Fruit fly (Drosophila melanogaster) whole organism, adult: ENCODE data around the gene CG9737.

Experiments used
- CG11617 ChIP-seq: fragments of 200-800 bp; sonication (Bioruptor generic); optimal IDR thresholded peaks from 2 replicates; lab custom pipeline; 2017; ENCODE audit warnings: mild to moderate bottlenecking, missing biosample characterization, missing genetic modification reagents, missing genetic modification characterization
- CG1620 ChIP-seq: fragments of 200-800 bp; sonication (Bioruptor generic); optimal IDR thresholded peaks from 2 replicates; lab custom pipeline; 2016; ENCODE audit warnings: missing biosample characterization, missing genetic modification characterization
- CG7045 ChIP-seq: fragments of 200-800 bp; sonication (Bioruptor generic); optimal IDR thresholded peaks from 2 replicates; lab custom pipeline; 2017; ENCODE audit warnings: missing biosample characterization, mild to moderate bottlenecking, missing genetic modification characterization
- Clk ChIP-seq: fragments of 200-800 bp; sonication (Bioruptor generic); optimal IDR thresholded peaks from 2 replicates; lab custom pipeline; 2017; ENCODE audit warnings: missing biosample characterization, missing genetic modification characterization
- Hr96 ChIP-seq: fragments of 200-800 bp; sonication (Bioruptor generic); optimal IDR thresholded peaks from 2 replicates; lab custom pipeline; 2016; ENCODE audit warnings: missing biosample characterization, missing genetic modification characterization
- Mnt ChIP-seq: fragments of 200-800 bp; sonication (Bioruptor generic); optimal IDR thresholded peaks from 2 replicates; lab custom pipeline; 2016; ENCODE audit warnings: missing biosample characterization, mild to moderate bottlenecking, missing genetic modification characterization
- cnc ChIP-seq, 2 experiments: fragments of >200 bp; optimal IDR thresholded peaks; 2 replicates each; lab custom pipeline; 2017
- kay ChIP-seq: fragments of 200-800 bp; sonication (Bioruptor generic); peaks from one replicate; lab custom pipeline; 2016; ENCODE audit warnings: missing biosample characterization, missing genetic modification characterization, borderline replicate concordance
- tj ChIP-seq: fragments of 200-800 bp; sonication (Bioruptor generic); optimal IDR thresholded peaks from 3 replicates; lab custom pipeline; 2017; ENCODE audit warnings: missing biosample characterization, mild to moderate bottlenecking, missing genetic modification characterization, moderate library complexity
- toe ChIP-seq: fragments of 200-800 bp; sonication (Bioruptor generic); optimal IDR thresholded peaks from 2 replicates; lab custom pipeline; 2016; ENCODE audit warnings: missing biosample characterization, missing genetic modification characterization

DNA sequence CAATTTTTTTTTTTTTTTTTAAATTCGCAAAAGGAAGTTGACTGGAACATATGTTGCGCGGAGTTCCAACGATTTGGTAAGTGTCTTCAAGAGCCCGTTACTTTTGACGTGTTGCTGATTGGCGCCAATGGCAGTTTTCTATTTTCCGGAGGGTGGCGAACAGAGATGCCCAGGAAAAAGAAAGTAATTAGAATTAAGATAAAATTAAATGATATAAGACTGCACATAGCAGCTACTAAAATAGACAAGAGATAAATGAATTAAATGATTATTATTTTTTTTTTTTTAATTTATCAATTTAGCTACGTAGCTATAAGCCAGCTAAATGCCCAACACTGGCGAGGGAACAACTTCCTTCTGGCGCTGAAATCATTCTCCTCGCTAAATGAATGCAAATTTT, 20.9 kb downstream of the CG9737 start:
- TF ChIP-seq cnc (optimal IDR thresholded peaks at IDR 0.05; lab: Kevin White, UChicago) (no peak), Clk (GFP tag; lab: Kevin White, UChicago) (no peak), CG11617 (no peak), tj (no peak), Mnt (no peak), CG1620 (GFP tag; lab: Kevin White, UChicago) (no peak), toe (GFP tag; lab: Kevin White, UChicago) (no peak), CG7045 (no peak), Hr96 (no peak), kay (no peak)
